Worm (Caenorhabditis elegans) whole organism, L3 larva: Measurements from ENCODE around the gene unc-103.

Experiments
- R02D3.7 ChIP-seq: fragments of 150-350 bp; optimal IDR thresholded peaks from 2 replicates; lab custom pipeline; 2014; ENCODE audit warnings: missing biosample characterization, missing genetic modification characterization
- ZK546.5 ChIP-seq: sonication (generic microtip); optimal IDR thresholded peaks from 2 replicates; lab custom pipeline; 2017; ENCODE audit warnings: missing biosample characterization, missing genetic modification characterization
- aly-2 ChIP-seq: fragments of 150-350 bp; optimal IDR thresholded peaks from 2 replicates; lab custom pipeline; 2014; ENCODE audit warnings: missing biosample characterization, missing genetic modification characterization
- ama-1 ChIP-seq: fragments of 150-350 bp; optimal IDR thresholded peaks from 2 replicates; lab custom pipeline; 2018
- ceh-16 ChIP-seq: sonication (generic microtip); optimal IDR thresholded peaks from 2 replicates; lab custom pipeline; 2017; ENCODE audit warnings: missing biosample characterization, missing genetic modification characterization
- ceh-28 ChIP-seq: fragments of 150-350 bp; optimal IDR thresholded peaks from 2 replicates; lab custom pipeline; 2014; ENCODE audit warnings: missing biosample characterization, missing genetic modification reagents, missing genetic modification characterization
- ceh-82 ChIP-seq: fragments of 150-350 bp; optimal IDR thresholded peaks from 2 replicates; lab custom pipeline; 2014; ENCODE audit warnings: missing biosample characterization, missing genetic modification characterization
- ceh-9 ChIP-seq: sonication (generic microtip); optimal IDR thresholded peaks from 2 replicates; lab custom pipeline; 2018; ENCODE audit warnings: missing biosample characterization, missing genetic modification characterization
- daf-12 ChIP-seq: fragments of 150-350 bp; optimal IDR thresholded peaks from 2 replicates; lab custom pipeline; 2014; ENCODE audit warnings: missing biosample characterization, missing genetic modification reagents, missing genetic modification characterization
- egl-27 ChIP-seq: sonication (generic microtip); optimal IDR thresholded peaks from 4 replicates; lab custom pipeline; 2017; ENCODE audit warnings: missing biosample characterization, missing genetic modification reagents, missing genetic modification characterization
- egl-5 ChIP-seq: fragments of 150-350 bp; optimal IDR thresholded peaks from 2 replicates; lab custom pipeline; 2017; ENCODE audit warnings: missing biosample characterization, missing genetic modification reagents, missing genetic modification characterization, inconsistent platforms
- elt-1 ChIP-seq: fragments of 150-350 bp; optimal IDR thresholded peaks from 2 replicates; lab custom pipeline; 2014; ENCODE audit warnings: missing biosample characterization, missing genetic modification characterization
- elt-2 ChIP-seq: sonication (generic microtip); optimal IDR thresholded peaks from 2 replicates; lab custom pipeline; 2016; ENCODE audit warnings: missing genetic modification reagents, mild to moderate bottlenecking, missing genetic modification characterization, missing compliant biosample characterization
- elt-3 ChIP-seq, 3 experiments: fragments of 150-350 bp in 1 of 3; sonication (generic microtip) in 2 of 3; optimal IDR thresholded peaks; 2 replicates in 2 of 3; 4 replicates in 1 of 3; lab custom pipeline; 2014 to 2017; ENCODE audit warnings: missing biosample characterization in 3 of 3, missing genetic modification characterization in 3 of 3
- eor-1 ChIP-seq, 2 experiments: fragments of 150-350 bp; optimal IDR thresholded peaks; 2 replicates each; lab custom pipeline; 2014 to 2018; ENCODE audit warnings: missing biosample characterization in 2 of 2, missing genetic modification characterization in 2 of 2
- fkh-10 ChIP-seq: sonication (generic microtip); optimal IDR thresholded peaks from 2 replicates; lab custom pipeline; 2017; ENCODE audit warnings: missing biosample characterization, missing genetic modification reagents, missing genetic modification characterization
- fkh-2 ChIP-seq: fragments of 150-350 bp; optimal IDR thresholded peaks from 2 replicates; lab custom pipeline; 2014; ENCODE audit warnings: missing biosample characterization, missing genetic modification reagents, missing genetic modification characterization
- fos-1 ChIP-seq: fragments of 150-350 bp; optimal IDR thresholded peaks from 2 replicates; lab custom pipeline; 2014; ENCODE audit warnings: missing biosample characterization, missing genetic modification characterization
- hmg-11 ChIP-seq: sonication (generic microtip); optimal IDR thresholded peaks from 2 replicates; lab custom pipeline; 2016; ENCODE audit warnings: missing genetic modification characterization, missing compliant biosample characterization
- jun-1 ChIP-seq: fragments of 150-350 bp; optimal IDR thresholded peaks from 2 replicates; lab custom pipeline; 2014; ENCODE audit warnings: missing biosample characterization, missing genetic modification reagents, missing genetic modification characterization
- lin-15B ChIP-seq: fragments of 150-350 bp; optimal IDR thresholded peaks from 2 replicates; lab custom pipeline; 2014; ENCODE audit warnings: missing biosample characterization, missing genetic modification characterization
- lin-39 ChIP-seq: fragments of 150-350 bp; optimal IDR thresholded peaks from 2 replicates; lab custom pipeline; 2018; ENCODE audit warnings: missing biosample characterization, missing genetic modification reagents, missing genetic modification characterization
- lsy-12 ChIP-seq: sonication (generic microtip); optimal IDR thresholded peaks from 2 replicates; lab custom pipeline; 2016; ENCODE audit warnings: mild to moderate bottlenecking, missing genetic modification characterization, missing compliant biosample characterization
- mdl-1 ChIP-seq: fragments of 150-350 bp; optimal IDR thresholded peaks from 2 replicates; lab custom pipeline; 2014; ENCODE audit warnings: missing biosample characterization, missing genetic modification characterization
- mml-1 ChIP-seq: fragments of 150-350 bp; sonication (generic microtip); optimal IDR thresholded peaks from 3 replicates; lab custom pipeline; 2014; ENCODE audit warnings: missing biosample characterization, missing genetic modification characterization
- nfya-1 ChIP-seq: sonication (generic microtip); optimal IDR thresholded peaks from 2 replicates; lab custom pipeline; 2017; ENCODE audit warnings: missing genetic modification characterization, mild to moderate bottlenecking, missing compliant biosample characterization, antibody characterized with exemption, moderate library complexity; ENCODE audit not compliant: insufficient read depth
- nhr-11 ChIP-seq: fragments of 150-350 bp; optimal IDR thresholded peaks from 2 replicates; lab custom pipeline; 2014; ENCODE audit warnings: missing biosample characterization, missing genetic modification characterization
- nhr-12 ChIP-seq: fragments of 150-350 bp; optimal IDR thresholded peaks from 2 replicates; lab custom pipeline; 2014; ENCODE audit warnings: missing biosample characterization, missing genetic modification characterization
- nhr-23 ChIP-seq: fragments of 150-350 bp; optimal IDR thresholded peaks from 2 replicates; lab custom pipeline; 2014; ENCODE audit warnings: missing biosample characterization, missing genetic modification reagents, missing genetic modification characterization
- nhr-237 ChIP-seq: fragments of 150-350 bp; optimal IDR thresholded peaks from 2 replicates; lab custom pipeline; 2014; ENCODE audit warnings: missing biosample characterization, missing genetic modification characterization
- nhr-25 ChIP-seq: sonication (generic microtip); optimal IDR thresholded peaks from 2 replicates; lab custom pipeline; 2017; ENCODE audit warnings: missing biosample characterization, missing genetic modification characterization
- nhr-43 ChIP-seq: sonication (generic microtip); optimal IDR thresholded peaks from 2 replicates; lab custom pipeline; 2016; ENCODE audit warnings: mild to moderate bottlenecking, missing genetic modification characterization, missing compliant biosample characterization; ENCODE audit not compliant: poor library complexity, severe bottlenecking
- nhr-67 ChIP-seq: fragments of 150-350 bp; optimal IDR thresholded peaks from 2 replicates; lab custom pipeline; 2014; ENCODE audit warnings: missing biosample characterization, missing genetic modification characterization
- nhr-76 ChIP-seq: fragments of 150-350 bp; sonication (generic microtip); optimal IDR thresholded peaks from 5 replicates; lab custom pipeline; 2014; ENCODE audit warnings: missing biosample characterization, missing genetic modification characterization
- nhr-77 ChIP-seq: fragments of 150-350 bp; optimal IDR thresholded peaks from 2 replicates; lab custom pipeline; 2014; ENCODE audit warnings: missing biosample characterization, missing genetic modification characterization
- pha-4 ChIP-seq: fragments of 150-350 bp; optimal IDR thresholded peaks from 2 replicates; lab custom pipeline; 2014; ENCODE audit warnings: missing biosample characterization, missing genetic modification reagents, missing genetic modification characterization
- pqm-1 ChIP-seq: fragments of 150-350 bp; optimal IDR thresholded peaks from 2 replicates; lab custom pipeline; 2017; ENCODE audit warnings: missing biosample characterization, missing genetic modification characterization, inconsistent platforms
- sea-2 ChIP-seq: fragments of 150-350 bp; sonication (generic microtip); optimal IDR thresholded peaks from 4 replicates; lab custom pipeline; 2014; ENCODE audit warnings: missing biosample characterization, missing genetic modification reagents, missing genetic modification characterization
- skn-1 ChIP-seq: fragments of 150-350 bp; optimal IDR thresholded peaks from 2 replicates; lab custom pipeline; 2014; ENCODE audit warnings: missing biosample characterization, missing genetic modification characterization
- tbx-2 ChIP-seq: sonication (generic microtip); optimal IDR thresholded peaks from 2 replicates; lab custom pipeline; 2016; ENCODE audit warnings: mild to moderate bottlenecking, missing genetic modification characterization, missing compliant biosample characterization
- unc-39 ChIP-seq: sonication (generic microtip); optimal IDR thresholded peaks from 4 replicates; lab custom pipeline; 2017; ENCODE audit warnings: missing biosample characterization, missing genetic modification characterization
- unc-62 ChIP-seq: fragments of 150-350 bp; sonication (generic microtip); optimal IDR thresholded peaks from 4 replicates; lab custom pipeline; 2014; ENCODE audit warnings: missing biosample characterization, missing genetic modification reagents, missing genetic modification characterization
- zag-1 ChIP-seq: fragments of 150-350 bp; optimal IDR thresholded peaks from 2 replicates; lab custom pipeline; 2014; ENCODE audit warnings: missing biosample characterization, missing genetic modification characterization
- ztf-11 ChIP-seq: fragments of 150-350 bp; optimal IDR thresholded peaks from 2 replicates; lab custom pipeline; 2014; ENCODE audit warnings: missing biosample characterization, missing genetic modification characterization
- ztf-4 ChIP-seq: fragments of 150-350 bp; optimal IDR thresholded peaks from 2 replicates; lab custom pipeline; 2014; ENCODE audit warnings: missing biosample characterization, missing genetic modification characterization

Gene unc-103

DNA sequence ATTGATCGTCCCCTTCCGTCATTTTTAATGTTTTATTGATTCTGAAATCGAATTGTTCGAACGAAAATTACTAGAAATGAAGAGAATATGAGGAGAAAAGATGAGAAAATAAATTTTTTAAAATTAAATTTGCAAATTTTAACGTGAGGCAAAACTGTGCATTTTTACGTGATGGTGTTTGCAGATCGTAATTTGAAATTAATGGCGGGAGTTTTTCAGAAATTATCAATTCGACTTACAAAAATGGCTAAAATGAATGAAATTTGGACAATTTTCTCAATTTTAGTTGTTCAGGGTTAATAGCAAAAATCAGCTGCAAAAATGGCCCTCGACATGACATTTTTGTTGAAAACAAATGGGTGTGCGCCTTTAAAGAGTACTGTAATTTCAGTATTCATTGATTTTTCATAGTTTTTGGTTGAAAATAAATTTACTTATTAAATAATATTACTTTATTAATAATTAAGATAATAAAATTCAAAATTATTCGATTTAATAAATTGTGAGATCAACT, 17.0 kb upstream of the unc-103 start, which contains the start of gene rei-1:
Gene rei-1 (minus strand): TSS at position 84 of the 514 bp plus-strand sequence.
- TF ChIP-seq nhr-43 = peak; percentile 8
- no peak for TF ChIP-seq nhr-237 (tag; lab: Kevin White, UChicago)

DNA sequence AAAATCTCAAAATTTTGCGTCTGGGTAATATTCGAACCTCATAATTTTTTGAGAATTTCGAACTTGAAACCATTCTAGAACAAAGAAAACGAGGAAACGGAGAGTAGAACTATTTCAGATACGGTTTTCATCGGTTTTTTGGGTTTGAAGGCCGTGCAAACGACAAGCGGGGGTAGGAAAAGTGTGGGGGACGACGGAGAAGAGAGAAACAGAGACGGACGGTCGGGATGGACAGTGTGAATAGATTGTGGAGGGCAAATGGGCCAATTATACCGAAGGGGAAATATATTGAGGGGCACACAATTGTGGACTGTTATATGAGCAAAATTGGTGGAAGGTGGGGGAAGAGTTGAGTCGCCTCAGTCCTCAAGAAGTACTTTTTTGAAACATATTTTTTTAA, 16.4 kb upstream of the unc-103 start:
- no peak for TF ChIP-seq elt-3 (tag; optimal IDR thresholded peaks at IDR 0.05; lab: Kevin White, UChicago)
- TF ChIP-seq unc-62 (GFP tag; lab: Kevin White, UChicago) = no peak
- TF ChIP-seq mdl-1 = no peak
- no peak for TF ChIP-seq nhr-67 (tag; lab: Kevin White, UChicago)
- TF ChIP-seq egl-5 (tag; lab: Kevin White, UChicago) = no peak
- TF ChIP-seq skn-1 (tag; lab: Kevin White, UChicago) = no peak
- TF ChIP-seq tbx-2 (tag; lab: Kevin White, UChicago) = no peak
- TF ChIP-seq egl-27 (tag; lab: Kevin White, UChicago) = no peak
- no peak for TF ChIP-seq fos-1
- TF ChIP-seq ZK546.5 (tag; lab: Kevin White, UChicago) = no peak
- no peak for TF ChIP-seq sea-2 (GFP tag; lab: Kevin White, UChicago)
- peak; percentile 24 for TF ChIP-seq nhr-23 (tag; lab: Kevin White, UChicago)
- TF ChIP-seq nhr-25 = peak; percentile 66
- no peak for TF ChIP-seq daf-12 (tag; lab: Kevin White, UChicago)
- TF ChIP-seq ztf-4 (tag; lab: Kevin White, UChicago) = no peak
- TF ChIP-seq eor-1 (tag; optimal IDR thresholded peaks at IDR 0.05; lab: Kevin White, UChicago) = no peak
- no peak for TF ChIP-seq fkh-2 (tag; lab: Kevin White, UChicago)

DNA sequence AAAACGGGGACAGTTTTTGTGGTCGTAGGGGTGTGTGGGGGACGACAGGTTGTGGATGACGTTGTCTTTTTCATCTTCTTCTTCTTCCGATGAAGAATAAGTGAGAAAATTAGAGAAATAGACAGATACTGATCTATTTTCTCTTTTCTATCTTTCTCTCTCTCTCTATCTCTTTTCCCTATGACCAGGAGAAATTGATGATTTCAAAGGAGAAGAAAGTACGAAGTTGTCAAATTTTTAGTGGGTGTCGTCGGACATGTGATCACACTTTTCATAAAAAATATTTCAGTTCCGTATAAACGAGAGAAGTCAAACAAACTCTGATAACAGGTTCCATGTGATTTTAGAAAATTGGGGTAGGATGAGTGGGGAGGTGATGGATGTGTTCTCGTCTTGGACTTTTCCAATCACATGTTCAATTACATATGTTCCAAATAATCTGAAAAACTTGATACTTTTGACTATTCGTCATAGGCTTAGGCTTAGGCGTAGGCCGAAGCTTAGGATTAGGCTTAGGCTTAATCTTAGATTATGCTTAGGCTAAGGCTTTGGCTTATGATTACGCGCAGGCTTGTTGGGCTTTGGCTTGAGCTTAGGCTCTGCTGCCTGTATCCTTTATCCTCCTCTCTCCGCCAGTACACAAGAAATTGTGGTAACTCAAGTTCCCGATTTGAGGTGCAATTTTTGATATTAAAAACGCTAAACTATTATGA, 15.1 kb upstream of the unc-103 start:
- no peak for TF ChIP-seq daf-12 (tag; lab: Kevin White, UChicago)
- peak; percentile 91 for TF ChIP-seq nhr-25
- no peak for TF ChIP-seq nhr-76 (tag; lab: Kevin White, UChicago)
- TF ChIP-seq pqm-1 (tag; lab: Kevin White, UChicago) = no peak
- no peak for TF ChIP-seq nhr-237 (tag; lab: Kevin White, UChicago)
- TF ChIP-seq lin-39 (tag; lab: Kevin White, UChicago) = no peak
- TF ChIP-seq ceh-28 (tag; lab: Kevin White, UChicago) = peak; percentile 33
- no peak for TF ChIP-seq ceh-82 (tag; lab: Kevin White, UChicago)
- no peak for TF ChIP-seq fos-1
- TF ChIP-seq ztf-4 (tag; lab: Kevin White, UChicago) = no peak
- no peak for TF ChIP-seq elt-2
- TF ChIP-seq zag-1 (tag; lab: Kevin White, UChicago) = no peak
- no peak for TF ChIP-seq egl-27 (tag; lab: Kevin White, UChicago)
- TF ChIP-seq ZK546.5 (tag; lab: Kevin White, UChicago) = no peak
- no peak for TF ChIP-seq unc-39 (tag; lab: Kevin White, UChicago)
- TF ChIP-seq mdl-1 = no peak
- no peak for TF ChIP-seq ztf-11
- TF ChIP-seq skn-1 (tag; lab: Kevin White, UChicago) = no peak
- no peak for TF ChIP-seq jun-1
- no peak for TF ChIP-seq ceh-9 (tag; lab: Kevin White, UChicago)
- peak; percentile 27 for TF ChIP-seq unc-62 (GFP tag; lab: Kevin White, UChicago)
- no peak for TF ChIP-seq R02D3.7 (tag; lab: Kevin White, UChicago)
- peak in 2 of 3 experiments; percentile 8 to 14 for TF ChIP-seq elt-3 (tag; optimal IDR thresholded peaks at IDR 0.05; lab: Kevin White, UChicago)
- no peak for TF ChIP-seq egl-5 (tag; lab: Kevin White, UChicago)
- TF ChIP-seq nfya-1 (tag; lab: Kevin White, UChicago) = peak; percentile 38
- no peak for TF ChIP-seq ceh-16
- no peak for TF ChIP-seq nhr-11 (tag; lab: Kevin White, UChicago)
- no peak for TF ChIP-seq fkh-10 (GFP tag; lab: Kevin White, UChicago)
- TF ChIP-seq pha-4 (tag; lab: Kevin White, UChicago) = no peak
- no peak for TF ChIP-seq ama-1 (lab: Kevin White, UChicago)
- TF ChIP-seq nhr-67 (tag; lab: Kevin White, UChicago) = no peak
- TF ChIP-seq nhr-23 (tag; lab: Kevin White, UChicago) = peak; percentile 95
- no peak for TF ChIP-seq aly-2 (tag; lab: Kevin White, UChicago)
- TF ChIP-seq mml-1 = no peak
- no peak for TF ChIP-seq eor-1 (tag; optimal IDR thresholded peaks at IDR 0.05; lab: Kevin White, UChicago)
- no peak for TF ChIP-seq fkh-2 (tag; lab: Kevin White, UChicago)
- TF ChIP-seq elt-1 (tag; lab: Kevin White, UChicago) = no peak
- no peak for TF ChIP-seq nhr-77 (tag; lab: Kevin White, UChicago)
- no peak for TF ChIP-seq hmg-11 (tag; lab: Kevin White, UChicago)
- TF ChIP-seq lin-15B (tag; lab: Kevin White, UChicago) = peak; percentile 29
- no peak for TF ChIP-seq tbx-2 (tag; lab: Kevin White, UChicago)
- peak; percentile 34 for TF ChIP-seq lsy-12
- TF ChIP-seq nhr-43 = peak; percentile 79
- TF ChIP-seq nhr-12 (tag; lab: Kevin White, UChicago) = no peak
- no peak for TF ChIP-seq sea-2 (GFP tag; lab: Kevin White, UChicago)
